Worm (Caenorhabditis elegans) whole organism, midembryonic: ENCODE results near the gene sms-3.

Source experiments
- T22C8.4 ChIP-seq: fragments of 200-800 bp; sonication (Bioruptor generic); IDR thresholded peaks from 2 replicates; pipeline ENCODE4 v1.3.6; 2022; ENCODE audit warnings: missing genetic modification characterization, missing compliant biosample characterization
- cog-1 ChIP-seq: sonication (generic microtip); optimal IDR thresholded peaks from 2 replicates; lab custom pipeline; 2016; ENCODE audit warnings: missing genetic modification characterization, missing compliant biosample characterization
- flt-1 ChIP-seq: fragments of 200-800 bp; sonication (Bioruptor generic); IDR thresholded peaks from 2 replicates; pipeline ENCODE4 v1.3.6; 2022; ENCODE audit warnings: missing genetic modification characterization, missing compliant biosample characterization
- klf-2 ChIP-seq: fragments of 200-800 bp; sonication (Bioruptor generic); conservative IDR thresholded peaks from 2 replicates; pipeline ENCODE4 v1.3.6; 2022; ENCODE audit warnings: missing genetic modification reagents, missing genetic modification characterization, missing compliant biosample characterization
- med-1 ChIP-seq: sonication (generic microtip); optimal IDR thresholded peaks from 2 replicates; lab custom pipeline; 2017; ENCODE audit warnings: missing genetic modification characterization, mild to moderate bottlenecking, missing compliant biosample characterization, antibody characterized with exemption, missing genetic modification reagents; ENCODE audit not compliant: insufficient read depth
- ref-1 ChIP-seq: fragments of 200-800 bp; sonication (Bioruptor generic); conservative IDR thresholded peaks from 2 replicates; pipeline ENCODE4 v1.3.6; 2022; ENCODE audit warnings: missing genetic modification reagents, missing genetic modification characterization, missing compliant biosample characterization
- tab-1 ChIP-seq: fragments of 200-800 bp; sonication (Bioruptor generic); IDR thresholded peaks from 2 replicates; pipeline ENCODE4 v1.3.6; 2022; ENCODE audit warnings: missing genetic modification characterization, missing compliant biosample characterization
- ztf-23 ChIP-seq: fragments of 200-800 bp; sonication (Bioruptor generic); IDR thresholded peaks from 2 replicates; pipeline ENCODE4 v1.3.6; 2022; ENCODE audit warnings: missing genetic modification reagents, missing genetic modification characterization, missing compliant biosample characterization
- ztf-29 ChIP-seq: fragments of 200-800 bp; sonication (Bioruptor generic); IDR thresholded peaks from 2 replicates; pipeline ENCODE4 v1.3.6; 2022; ENCODE audit warnings: missing genetic modification reagents, missing genetic modification characterization, missing compliant biosample characterization

Gene sms-3

ce11 chrIII:1603776-1604175 lies 2.8 kb upstream of the sms-3 start:
- TF ChIP-seq klf-2 (GFP tag; lab: Robert Waterston, UW) = no peak
- TF ChIP-seq tab-1 (GFP tag; lab: Robert Waterston, UW) = peak; percentile 28; the same call in 1 of the 2 replicates

ce11 chrIII:1602682-1603081 lies 1.7 kb upstream of the sms-3 start:
- no peak for TF ChIP-seq ztf-29
- TF ChIP-seq T22C8.4 (GFP tag; lab: Robert Waterston, UW) = no peak
- TF ChIP-seq ref-1 (GFP tag; lab: Robert Waterston, UW) = no peak
- no peak for TF ChIP-seq klf-2 (GFP tag; lab: Robert Waterston, UW)
- no peak for TF ChIP-seq tab-1 (GFP tag; lab: Robert Waterston, UW)
- TF ChIP-seq med-1 = no peak
- TF ChIP-seq flt-1 (GFP tag; lab: Robert Waterston, UW) = no peak

DNA sequence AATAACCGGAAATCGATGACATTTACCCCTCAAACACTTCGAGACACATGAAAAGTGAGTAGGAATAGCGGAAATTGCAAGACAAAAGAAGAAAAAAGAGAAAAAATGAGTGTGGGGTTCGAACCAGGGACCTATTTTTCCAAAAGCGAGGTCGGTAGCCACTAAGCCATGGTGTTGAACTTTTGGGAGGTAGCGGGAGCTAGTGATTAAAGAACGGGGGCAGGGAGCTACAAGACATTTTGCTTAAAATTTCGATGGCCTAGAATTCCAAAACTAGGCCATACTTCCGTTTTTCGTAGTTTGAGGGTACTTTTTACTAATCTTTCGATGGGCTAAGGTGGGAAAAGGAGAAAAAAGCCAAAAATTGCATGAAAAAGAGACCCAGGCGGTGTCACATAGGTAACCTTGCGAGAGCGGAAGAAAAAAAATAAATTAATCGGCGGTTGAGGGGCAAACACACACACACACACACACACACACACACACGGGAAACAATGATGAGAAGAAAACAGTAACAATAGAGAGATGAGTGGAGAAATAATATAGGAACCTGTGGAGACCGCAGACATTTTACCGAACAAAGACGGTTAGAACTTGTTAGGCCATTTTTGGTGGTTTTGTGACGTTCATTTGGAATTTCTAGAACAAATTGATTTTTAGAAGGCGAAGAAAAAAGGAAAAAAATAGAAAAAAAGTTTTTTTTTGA lies 673 bp upstream of the sms-3 start:
- TF ChIP-seq ztf-23 (peak; percentile 84), tab-1 (GFP tag; lab: Robert Waterston, UW) (peak; percentile 86; the same call in 1 of the 2 replicates), klf-2 (GFP tag; lab: Robert Waterston, UW) (peak; percentile 81), med-1 (no peak), cog-1 (tag; lab: Kevin White, UChicago) (no peak), ref-1 (GFP tag; lab: Robert Waterston, UW) (peak; percentile 63), ztf-29 (0 out of 2 replicates have a peak, but pooled peaks have one; percentile 44), T22C8.4 (GFP tag; lab: Robert Waterston, UW) (no peak; the same call in 1 of the 2 replicates), flt-1 (GFP tag; lab: Robert Waterston, UW) (peak; percentile 87)

ce11 chrIII:1598927-1599326 lies 2.0 kb downstream of the sms-3 start:
- no peak for TF ChIP-seq T22C8.4 (GFP tag; lab: Robert Waterston, UW)
- TF ChIP-seq med-1 = no peak
- TF ChIP-seq ref-1 (GFP tag; lab: Robert Waterston, UW) = no peak
- no peak for TF ChIP-seq ztf-29
- no peak for TF ChIP-seq ztf-23
- no peak for TF ChIP-seq tab-1 (GFP tag; lab: Robert Waterston, UW)

ce11 chrIII:1591681-1592080 lies 9.3 kb downstream of the sms-3 start:
- no peak for TF ChIP-seq tab-1 (GFP tag; lab: Robert Waterston, UW)
- no peak for TF ChIP-seq klf-2 (GFP tag; lab: Robert Waterston, UW)
- TF ChIP-seq ztf-29 = 0 out of 2 replicates have a peak, but pooled peaks have one; percentile 10
- no peak for TF ChIP-seq med-1
- TF ChIP-seq T22C8.4 (GFP tag; lab: Robert Waterston, UW) = no peak
- no peak for TF ChIP-seq ref-1 (GFP tag; lab: Robert Waterston, UW)
- TF ChIP-seq ztf-23 = no peak
- TF ChIP-seq flt-1 (GFP tag; lab: Robert Waterston, UW) = no peak
- peak; percentile 40 for TF ChIP-seq cog-1 (tag; lab: Kevin White, UChicago)

DNA sequence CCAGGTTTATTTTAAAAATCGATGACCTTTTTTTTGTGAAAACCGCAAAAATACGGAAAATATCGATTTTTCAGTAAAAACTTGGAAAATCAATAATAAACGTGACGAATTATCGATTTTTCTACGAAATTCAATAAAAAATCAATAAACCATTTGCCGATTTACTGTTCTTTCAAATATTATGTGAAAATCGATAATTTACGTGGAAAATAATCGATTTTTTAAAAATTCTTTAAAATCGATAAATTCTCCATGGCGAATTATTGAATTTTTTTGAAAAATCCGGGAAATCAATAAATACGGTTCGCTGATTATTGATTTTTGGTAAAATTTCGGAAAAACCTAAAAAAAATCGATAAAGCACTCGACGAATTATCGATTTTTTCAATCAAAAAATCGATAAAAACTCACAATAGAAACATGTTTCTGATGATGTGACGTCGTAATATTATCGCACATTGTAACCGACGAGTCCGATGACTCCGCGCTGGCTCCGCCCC lies 16.7 kb downstream of the sms-3 start:
- TF ChIP-seq tab-1 (GFP tag; lab: Robert Waterston, UW) (no peak), ztf-23 (no peak), cog-1 (tag; lab: Kevin White, UChicago) (no peak), ref-1 (GFP tag; lab: Robert Waterston, UW) (no peak), T22C8.4 (GFP tag; lab: Robert Waterston, UW) (no peak; the same call in 1 of the 2 replicates), ztf-29 (no peak)

ce11 chrIII:1583529-1583928 lies 17.4 kb downstream of the sms-3 start:
- TF ChIP-seq tab-1 (GFP tag; lab: Robert Waterston, UW) (no peak), cog-1 (tag; lab: Kevin White, UChicago) (no peak), T22C8.4 (GFP tag; lab: Robert Waterston, UW) (peak; percentile 83)

- TF ChIP-seq cog-1 (tag; lab: Kevin White, UChicago) = no peak
- peak; percentile 97 for TF ChIP-seq T22C8.4 (GFP tag; lab: Robert Waterston, UW)
These were observed 20.8 kb downstream of the sms-3 start for ce11 chrIII:1580142-1580541.

DNA sequence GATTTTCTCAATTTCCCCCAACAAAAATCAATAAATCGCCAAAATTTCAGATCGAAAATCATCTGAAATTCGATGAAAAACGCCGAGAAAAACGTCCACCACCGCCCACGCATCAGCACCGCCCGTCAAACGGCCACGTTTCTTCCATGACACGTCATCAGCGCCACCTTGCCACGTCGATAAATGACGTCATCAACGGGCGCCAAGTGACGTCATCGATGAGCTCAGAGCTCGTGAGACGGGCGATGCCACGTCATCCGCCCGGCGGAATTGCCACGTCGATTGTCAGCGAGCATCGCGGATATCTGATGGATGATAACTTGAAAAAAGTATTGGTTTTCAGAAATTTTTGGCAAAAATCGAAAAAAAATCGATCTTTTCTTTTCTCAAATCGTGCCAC lies 21.9 kb downstream of the sms-3 start:
- TF ChIP-seq ztf-29 = no peak
- TF ChIP-seq flt-1 (GFP tag; lab: Robert Waterston, UW) = no peak
- no peak for TF ChIP-seq T22C8.4 (GFP tag; lab: Robert Waterston, UW)
- TF ChIP-seq klf-2 (GFP tag; lab: Robert Waterston, UW) = no peak
- no peak for TF ChIP-seq med-1
- no peak for TF ChIP-seq tab-1 (GFP tag; lab: Robert Waterston, UW)
- TF ChIP-seq cog-1 (tag; lab: Kevin White, UChicago) = no peak
- no peak for TF ChIP-seq ref-1 (GFP tag; lab: Robert Waterston, UW)

DNA sequence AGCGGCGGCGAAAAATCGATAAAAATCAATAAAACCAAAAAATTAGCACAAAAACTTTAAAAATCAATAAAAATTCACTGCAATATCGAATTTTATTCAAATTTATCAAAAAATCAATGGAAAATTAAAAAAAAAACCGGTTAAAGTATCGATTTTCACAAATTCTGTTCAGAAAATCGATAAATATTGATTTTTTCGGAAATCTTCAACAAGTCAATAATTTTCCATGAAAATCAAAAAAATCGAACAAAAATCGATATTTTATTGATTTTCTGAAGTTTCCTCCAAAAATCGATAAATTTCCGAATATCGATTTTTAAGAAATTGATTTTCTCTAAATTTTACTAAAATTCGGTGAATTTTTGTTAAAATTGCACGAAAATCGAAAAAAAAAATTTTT lies 22.4 kb downstream of the sms-3 start:
- TF ChIP-seq med-1 = no peak
- peak; percentile 77 for TF ChIP-seq T22C8.4 (GFP tag; lab: Robert Waterston, UW)

DNA sequence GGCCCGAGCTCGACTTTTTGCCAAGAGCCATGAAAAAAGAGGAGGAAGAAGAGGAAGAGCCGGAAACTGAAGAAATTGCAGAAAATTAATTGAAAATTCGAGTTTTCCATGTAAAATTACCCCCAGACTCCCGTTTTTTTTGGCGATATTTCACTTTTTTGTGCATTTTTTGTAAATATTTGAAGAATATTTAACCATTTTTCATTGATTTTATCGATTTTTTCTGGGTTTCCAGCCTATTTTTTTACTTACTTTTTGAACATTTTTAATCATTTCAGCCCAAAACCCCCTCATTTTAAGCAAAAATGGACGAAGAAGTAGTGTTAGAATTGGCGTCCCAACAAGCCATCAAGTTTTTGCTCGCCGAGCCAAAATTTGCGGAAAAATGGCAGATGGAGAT lies 24.5 kb downstream of the sms-3 start, which contains the start of gene Y22D7AL.7:
Y22D7AL.7 (plus strand) TSS at position 301 of the 400 bp plus-strand sequence.
- TF ChIP-seq T22C8.4 (GFP tag; lab: Robert Waterston, UW) (no peak), ref-1 (GFP tag; lab: Robert Waterston, UW) (no peak), tab-1 (GFP tag; lab: Robert Waterston, UW) (no peak), med-1 (no peak), flt-1 (GFP tag; lab: Robert Waterston, UW) (no peak), cog-1 (tag; lab: Kevin White, UChicago) (no peak), ztf-29 (no peak), klf-2 (GFP tag; lab: Robert Waterston, UW) (no peak), ztf-23 (no peak)
